Worm (Caenorhabditis elegans) whole organism, mixed stage, embryonic: Measurements from ENCODE around the gene btb-14.

ENCODE experiments used
- blmp-1 ChIP-seq: fragments of 150-350 bp; optimal IDR thresholded peaks from 2 replicates; lab custom pipeline; 2014; ENCODE audit warnings: missing biosample characterization, missing genetic modification characterization
- ces-1 ChIP-seq: fragments of 150-350 bp; optimal IDR thresholded peaks from 2 replicates; lab custom pipeline; 2014; ENCODE audit warnings: missing biosample characterization, missing genetic modification reagents, missing genetic modification characterization
- flh-1 ChIP-seq: fragments of 200-800 bp; sonication (Bioruptor generic); optimal IDR thresholded peaks from 2 replicates; lab custom pipeline; 2018; ENCODE audit warnings: mild to moderate bottlenecking, missing genetic modification characterization, moderate library complexity, missing compliant biosample characterization
- lin-13 ChIP-seq: fragments of 150-350 bp; optimal IDR thresholded peaks from 2 replicates; lab custom pipeline; 2014; ENCODE audit warnings: missing biosample characterization, missing genetic modification characterization
- lsy-2 ChIP-seq: fragments of 150-350 bp; optimal IDR thresholded peaks from 2 replicates; lab custom pipeline; 2014; ENCODE audit warnings: missing biosample characterization, missing genetic modification characterization
- mep-1 ChIP-seq: fragments of 150-350 bp; optimal IDR thresholded peaks from 2 replicates; lab custom pipeline; 2017; ENCODE audit warnings: missing biosample characterization, missing genetic modification reagents, missing genetic modification characterization, inconsistent platforms
- nhr-76 ChIP-seq: sonication (generic microtip); optimal IDR thresholded peaks from 2 replicates; lab custom pipeline; 2017; ENCODE audit warnings: missing biosample characterization, missing genetic modification characterization

DNA sequence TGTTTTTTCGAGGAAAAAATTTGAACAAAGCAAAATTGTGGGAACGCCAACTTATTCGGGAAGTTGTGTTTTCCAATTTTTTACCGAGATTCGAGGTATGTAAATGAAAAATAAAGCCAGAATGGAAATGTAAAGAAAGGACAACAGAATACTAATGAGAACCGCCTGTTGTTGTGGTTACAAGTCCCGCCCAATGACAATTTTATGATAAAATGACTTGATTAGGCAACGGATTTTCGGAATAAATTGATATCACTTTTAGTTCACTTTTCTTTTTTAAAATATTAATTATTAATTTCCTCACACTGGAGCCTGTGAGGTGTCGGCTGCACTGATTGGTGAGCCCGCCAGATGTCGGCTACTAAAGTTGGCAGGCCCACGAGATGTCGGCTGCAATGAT lies 49.1 kb downstream of the btb-14 start, which contains the start of gene dct-12:
- TF ChIP-seq ces-1 (GFP tag; lab: Kevin White, UChicago) (no peak), flh-1 (GFP tag; lab: Kevin White, UChicago) (no peak), nhr-76 (tag; lab: Kevin White, UChicago) (no peak), blmp-1 (tag; lab: Kevin White, UChicago) (no peak), lsy-2 (no peak), lin-13 (no peak), mep-1 (tag; lab: Kevin White, UChicago) (no peak)
